Worm (Caenorhabditis elegans) whole organism, early embryonic: ENCODE results near the gene F56D5.5.

Source experiments
- B0310.2 ChIP-seq: sonication (generic microtip); optimal IDR thresholded peaks from 2 replicates; lab custom pipeline; 2016; ENCODE audit warnings: mild to moderate bottlenecking, missing genetic modification characterization, missing compliant biosample characterization
- aly-1 ChIP-seq: sonication (generic microtip); optimal IDR thresholded peaks from 2 replicates; lab custom pipeline; 2016; ENCODE audit warnings: missing genetic modification characterization, missing compliant biosample characterization
- ama-1 ChIP-seq: fragments of 150-350 bp; optimal IDR thresholded peaks from 2 replicates; lab custom pipeline; 2014
- ceh-13 ChIP-seq: fragments of 200-800 bp; sonication (Bioruptor generic); optimal IDR thresholded peaks from 2 replicates; lab custom pipeline; 2018; ENCODE audit warnings: mild to moderate bottlenecking, missing genetic modification characterization, missing compliant biosample characterization
- flt-1 ChIP-seq: fragments of 200-800 bp; sonication (Bioruptor generic); IDR thresholded peaks from 2 replicates; pipeline ENCODE4 v1.3.6; 2022; ENCODE audit warnings: missing genetic modification characterization, missing compliant biosample characterization
- hnd-1 ChIP-seq: sonication (generic microtip); optimal IDR thresholded peaks from 2 replicates; lab custom pipeline; 2016; ENCODE audit warnings: missing genetic modification characterization, missing compliant biosample characterization
- pes-1 ChIP-seq: fragments of 200-800 bp; sonication (Bioruptor generic); IDR thresholded peaks from 2 replicates; pipeline ENCODE4 v1.3.6; 2022; ENCODE audit warnings: missing genetic modification reagents, missing genetic modification characterization, missing compliant biosample characterization
- scrt-1 ChIP-seq: fragments of 200-800 bp; sonication (Bioruptor generic); IDR thresholded peaks from 2 replicates; pipeline ENCODE4 v1.3.6; 2022; ENCODE audit warnings: missing genetic modification characterization, missing compliant biosample characterization
- tbx-37 ChIP-seq: fragments of 200-800 bp; sonication (Bioruptor generic); conservative IDR thresholded peaks from 2 replicates; pipeline ENCODE4 v1.3.6; 2022; ENCODE audit warnings: missing genetic modification reagents, missing genetic modification characterization, missing compliant biosample characterization

- TF ChIP-seq ama-1 (lab: Kevin White, UChicago) (no peak), scrt-1 (GFP tag; lab: Robert Waterston, UW) (no peak), aly-1 (tag; lab: Kevin White, UChicago) (no peak), B0310.2 (tag; lab: Kevin White, UChicago) (no peak), flt-1 (GFP tag; lab: Robert Waterston, UW) (no peak), hnd-1 (no peak), pes-1 (GFP tag; lab: Robert Waterston, UW) (no peak), ceh-13 (GFP tag; lab: Kevin White, UChicago) (no peak), tbx-37 (GFP tag; lab: Robert Waterston, UW) (no peak)
Observed at ce11 chrIV:9408004-9408403, at the start of gene F56D5.5.
